Fruit fly (Drosophila melanogaster): ENCODE results near the gene CG42729.
A peak's percentile ranks its signal among the peaks of the same experiment; 100 is the strongest.

The CG42729 gene

DNA sequence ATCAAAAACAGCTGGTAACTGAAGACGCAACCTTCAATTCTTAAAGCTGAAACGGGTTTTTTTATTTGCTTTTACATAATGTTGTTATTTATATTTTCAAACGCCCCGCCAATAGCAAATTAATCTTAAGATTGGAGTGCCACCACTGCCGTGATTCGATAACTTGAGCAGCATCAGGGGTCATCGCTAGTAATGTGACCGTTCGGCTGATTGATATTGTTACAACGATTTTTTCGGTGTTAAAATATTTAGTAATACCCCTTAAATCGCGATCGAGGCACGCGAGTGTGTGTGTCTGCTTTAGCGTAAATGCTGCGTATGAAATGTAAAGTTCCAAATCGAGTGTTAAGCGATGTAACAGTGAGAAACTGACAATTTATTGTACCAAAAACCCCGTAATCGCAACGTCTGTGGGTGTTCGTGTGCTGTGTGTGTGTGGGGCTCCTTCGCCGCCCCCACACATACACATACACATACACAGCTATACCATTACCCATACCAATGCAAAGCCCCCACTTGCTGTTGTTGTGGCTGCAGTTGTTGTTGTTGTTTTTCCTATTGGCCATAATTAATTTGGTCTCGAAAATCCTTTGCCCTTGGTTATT, 38.6 kb upstream of the CG42729 start, which contains the start of gene dop (continued):
- TF ChIP-seq slp2 (GFP tag; optimal IDR thresholded peaks at IDR 0.05): no peak
- no peak for TF ChIP-seq sens-2 (GFP tag; IDR thresholded peaks at IDR 0.05)
- TF ChIP-seq CG10321 (GFP tag; IDR thresholded peaks at IDR 0.05): no peak
- TF ChIP-seq CG34376 (GFP tag; optimal IDR thresholded peaks at IDR 0.05): no peak
- TF ChIP-seq CG4617 (GFP tag; optimal IDR thresholded peaks at IDR 0.05; ENCODE audit: borderline replicate concordance): peak; percentile 59
- TF ChIP-seq oc (tag; optimal IDR thresholded peaks at IDR 0.05): no peak
- no peak for TF ChIP-seq CG10979 (tag; optimal IDR thresholded peaks at IDR 0.05)
- no peak for TF ChIP-seq Ssrp (tag; optimal IDR thresholded peaks at IDR 0.05)
- no peak for TF ChIP-seq jigr1 (GFP tag; IDR thresholded peaks at IDR 0.05)
- TF ChIP-seq HmgZ (tag; optimal IDR thresholded peaks at IDR 0.05): peak; percentile 15
- TF ChIP-seq Trl (optimal IDR thresholded peaks at IDR 0.05): no peak
- TF ChIP-seq Trl (GFP tag; optimal IDR thresholded peaks at IDR 0.05): peak; percentile 15
- TF ChIP-seq CG13287 (GFP tag; IDR thresholded peaks at IDR 0.05; ENCODE audit: partially characterized antibody): peak; percentile 73
- TF ChIP-seq schlank (tag; optimal IDR thresholded peaks at IDR 0.05): no peak
- TF ChIP-seq Bteb2 (GFP tag; optimal IDR thresholded peaks at IDR 0.05): no peak
- no peak for TF ChIP-seq az2 (GFP tag; optimal IDR thresholded peaks at IDR 0.05)
- no peak for TF ChIP-seq sima (GFP tag; optimal IDR thresholded peaks at IDR 0.05)
- TF ChIP-seq CG7987 (GFP tag; optimal IDR thresholded peaks at IDR 0.05): no peak
- no peak for TF ChIP-seq bab2 (GFP tag; optimal IDR thresholded peaks at IDR 0.05)
- TF ChIP-seq seq (GFP tag; IDR thresholded peaks at IDR 0.05): no peak
- peak; percentile 20 for TF ChIP-seq CG4820 (GFP tag; optimal IDR thresholded peaks at IDR 0.05)
- no peak for TF ChIP-seq CG31441 (GFP tag; IDR thresholded peaks at IDR 0.05)
- no peak for TF ChIP-seq CG1233 (GFP tag; optimal IDR thresholded peaks at IDR 0.05)
- no peak for TF ChIP-seq gt (GFP tag; IDR thresholded peaks at IDR 0.05)
- TF ChIP-seq CG14710 (tag; optimal IDR thresholded peaks at IDR 0.05): peak; percentile 61
- no peak for TF ChIP-seq tap (tag; optimal IDR thresholded peaks at IDR 0.05)
- peak; percentile 59 for TF ChIP-seq CG14860 (GFP tag; IDR thresholded peaks at IDR 0.05; ENCODE audit: partially characterized antibody)
- no peak for TF ChIP-seq ttk (GFP tag; IDR thresholded peaks at IDR 0.05)
- TF ChIP-seq Myb (GFP tag; optimal IDR thresholded peaks at IDR 0.05): peak; percentile 49
- TF ChIP-seq p53 (GFP tag; optimal IDR thresholded peaks at IDR 0.05): peak; percentile 9
- peak; percentile 60 for TF ChIP-seq HLH4C (GFP tag; IDR thresholded peaks at IDR 0.05; ENCODE audit: partially characterized antibody)
- peak; percentile 25 for TF ChIP-seq Xbp1 (GFP tag; optimal IDR thresholded peaks at IDR 0.05)
- TF ChIP-seq gem (tag; optimal IDR thresholded peaks at IDR 0.05): peak; percentile 33
- TF ChIP-seq CG10274 (GFP tag; optimal IDR thresholded peaks at IDR 0.05): no peak
- TF ChIP-seq scrt (GFP tag; optimal IDR thresholded peaks at IDR 0.05): no peak
- TF ChIP-seq sens (GFP tag): peak; percentile 80
- no peak for TF ChIP-seq CHES-1-like (GFP tag; optimal IDR thresholded peaks at IDR 0.05)
- TF ChIP-seq sug (tag; optimal IDR thresholded peaks at IDR 0.05): no peak
- peak; percentile 9 for TF ChIP-seq CG12942 (GFP tag; optimal IDR thresholded peaks at IDR 0.05)
- no peak for TF ChIP-seq CG3065 (GFP tag; optimal IDR thresholded peaks at IDR 0.05)
- TF ChIP-seq CG34224 (GFP tag; IDR thresholded peaks at IDR 0.05; ENCODE audit: partially characterized antibody): peak; percentile 58
- TF ChIP-seq pum (GFP tag; optimal IDR thresholded peaks at IDR 0.05): no peak
- TF ChIP-seq Kr (GFP tag; optimal IDR thresholded peaks at IDR 0.05): no peak
- TF ChIP-seq Dref (GFP tag; IDR thresholded peaks at IDR 0.05): peak; percentile 73
- TF ChIP-seq CG1529 (GFP tag; optimal IDR thresholded peaks at IDR 0.05): no peak
- TF ChIP-seq CG12744 (GFP tag; optimal IDR thresholded peaks at IDR 0.05): no peak
- TF ChIP-seq ham (GFP tag; IDR thresholded peaks at IDR 0.05): no peak
- no peak for TF ChIP-seq C15 (GFP tag; IDR thresholded peaks at IDR 0.05)
- TF ChIP-seq kay (GFP tag; optimal IDR thresholded peaks at IDR 0.05): no peak
- no peak for TF ChIP-seq CG10654 (GFP tag; optimal IDR thresholded peaks at IDR 0.05)
- no peak; the same call in 1 of the 2 replicates for TF ChIP-seq CG11247 (GFP tag; IDR thresholded peaks at IDR 0.05)
- no peak for TF ChIP-seq CG18011 (GFP tag; optimal IDR thresholded peaks at IDR 0.05)

All from whole organism, embryonic.